Fruit fly (Drosophila melanogaster) whole organism, embryonic: ENCODE data around the gene Nle.

ENCODE experiments used
- CG1602 ChIP-seq: fragments of 200-800 bp; sonication (Bioruptor generic); optimal IDR thresholded peaks from 3 replicates; lab custom pipeline; 2016; ENCODE audit warnings: missing biosample characterization, missing genetic modification characterization
- CG18599 ChIP-seq: fragments of 200-800 bp; sonication (Bioruptor generic); optimal IDR thresholded peaks from 3 replicates; lab custom pipeline; 2017; ENCODE audit warnings: missing biosample characterization, missing genetic modification characterization, mild to moderate bottlenecking, moderate library complexity, missing genetic modification reagents
- CG2202 ChIP-seq: fragments of 200-800 bp; sonication (Bioruptor generic); optimal IDR thresholded peaks from 2 replicates; lab custom pipeline; 2018; ENCODE audit warnings: missing biosample characterization, mild to moderate bottlenecking, missing genetic modification characterization
- CG4730 ChIP-seq: fragments of 200-800 bp; sonication (Bioruptor generic); IDR thresholded peaks from 2 replicates; pipeline ENCODE4 v1.3.6; 2022; ENCODE audit warnings: missing biosample characterization, missing genetic modification characterization
- Jarid2 ChIP-seq: fragments of 200-800 bp; sonication (Bioruptor generic); optimal IDR thresholded peaks from 3 replicates; lab custom pipeline; 2017; ENCODE audit warnings: mild to moderate bottlenecking, missing biosample characterization, missing genetic modification reagents, missing genetic modification characterization
- Kr ChIP-seq: fragments of 200-800 bp; sonication (Bioruptor generic); optimal IDR thresholded peaks from 2 replicates; lab custom pipeline; 2017; ENCODE audit warnings: missing biosample characterization, mild to moderate bottlenecking, missing genetic modification characterization
- Max ChIP-seq: fragments of 200-800 bp; sonication (Bioruptor generic); optimal IDR thresholded peaks from 2 replicates; lab custom pipeline; 2016; ENCODE audit warnings: missing biosample characterization, mild to moderate bottlenecking, missing genetic modification characterization
- Med ChIP-seq: fragments of 200-800 bp; sonication (Bioruptor generic); peaks from one replicate; lab custom pipeline; 2016; ENCODE audit warnings: missing biosample characterization, missing genetic modification characterization, mild to moderate bottlenecking, inconsistent platforms, moderate library complexity
- Spps ChIP-seq: fragments of 200-800 bp; sonication (Bioruptor generic); optimal IDR thresholded peaks from 2 replicates; lab custom pipeline; 2018; ENCODE audit warnings: missing biosample characterization, mild to moderate bottlenecking, missing genetic modification characterization
- corto ChIP-seq: fragments of 200-800 bp; sonication (Bioruptor generic); optimal IDR thresholded peaks from 2 replicates; lab custom pipeline; 2016; ENCODE audit warnings: missing biosample characterization, mild to moderate bottlenecking, missing genetic modification characterization, moderate library complexity
- da ChIP-seq: fragments of 200-800 bp; sonication (Bioruptor generic); optimal IDR thresholded peaks from 2 replicates; lab custom pipeline; 2016; ENCODE audit warnings: missing biosample characterization, missing genetic modification characterization
- h ChIP-seq: fragments of >200 bp; optimal IDR thresholded peaks from 2 replicates; lab custom pipeline; 2017
- kah ChIP-seq: fragments of 200-800 bp; sonication (Bioruptor generic); optimal IDR thresholded peaks from 2 replicates; lab custom pipeline; 2018; ENCODE audit warnings: missing biosample characterization, mild to moderate bottlenecking, missing genetic modification characterization

- TF ChIP-seq CG2202 (tag; lab: Kevin White, UChicago) = no peak
- TF ChIP-seq CG4730 (GFP tag; lab: Robert Waterston, UW) = no peak
- TF ChIP-seq Med (GFP tag; lab: Kevin White, UChicago) = peak; percentile 59
- no peak for TF ChIP-seq CG18599
- no peak for TF ChIP-seq Jarid2
- TF ChIP-seq Kr (GFP tag; lab: Kevin White, UChicago) = no peak
- TF ChIP-seq Max (GFP tag; lab: Kevin White, UChicago) = no peak
- TF ChIP-seq h = no peak
- no peak for TF ChIP-seq da (GFP tag; lab: Kevin White, UChicago)
- no peak for TF ChIP-seq Spps (tag; lab: Kevin White, UChicago)
- no peak for TF ChIP-seq kah (GFP tag; lab: Kevin White, UChicago)
- TF ChIP-seq corto (GFP tag; lab: Kevin White, UChicago) = no peak
- no peak for TF ChIP-seq CG1602 (GFP tag; lab: Kevin White, UChicago)
Measured at dm6 chr2L:542338-542967, 25.5 kb downstream of the Nle start, which contains the start of gene lwr.
